Fruit fly (Drosophila melanogaster) whole organism, embryonic: Measurements from ENCODE around the gene Twdlalpha.

Experiments used
- Antp ChIP-seq: fragments of 200-800 bp; sonication (Bioruptor generic); optimal IDR thresholded peaks from 3 replicates; lab custom pipeline; 2016; ENCODE audit warnings: missing biosample characterization, missing genetic modification characterization
- CG11085 ChIP-seq: fragments of 200-800 bp; sonication (Bioruptor generic); IDR thresholded peaks from 2 replicates; pipeline ENCODE4 v1.3.6; 2022; ENCODE audit warnings: missing biosample characterization, missing genetic modification characterization
- CG12236 ChIP-seq: fragments of 200-800 bp; sonication (Bioruptor generic); optimal IDR thresholded peaks from 2 replicates; lab custom pipeline; 2016; ENCODE audit warnings: missing biosample characterization, missing genetic modification characterization
- CG14710 ChIP-seq: fragments of 200-800 bp; sonication (Bioruptor generic); optimal IDR thresholded peaks from 3 replicates; lab custom pipeline; 2019; ENCODE audit warnings: missing biosample characterization, mild to moderate bottlenecking, missing genetic modification characterization, moderate library complexity
- CG17385 ChIP-seq: fragments of 200-800 bp; sonication (Bioruptor generic); optimal IDR thresholded peaks from 3 replicates; lab custom pipeline; 2018; ENCODE audit warnings: missing biosample characterization, mild to moderate bottlenecking, missing genetic modification characterization
- CG17568 ChIP-seq: fragments of 200-800 bp; sonication (Bioruptor generic); optimal IDR thresholded peaks from 2 replicates; lab custom pipeline; 2018; ENCODE audit warnings: missing biosample characterization, mild to moderate bottlenecking, missing genetic modification characterization, moderate library complexity
- CG1792 ChIP-seq: fragments of 200-800 bp; sonication (Bioruptor generic); optimal IDR thresholded peaks from 2 replicates; lab custom pipeline; 2016; ENCODE audit warnings: missing biosample characterization, missing genetic modification characterization
- CG18011 ChIP-seq: fragments of 200-800 bp; sonication (Bioruptor generic); optimal IDR thresholded peaks from 2 replicates; lab custom pipeline; 2017; ENCODE audit warnings: missing biosample characterization, missing genetic modification characterization, mild to moderate bottlenecking, moderate library complexity, missing genotype
- CG2129 ChIP-seq: fragments of 200-800 bp; sonication (Bioruptor generic); IDR thresholded peaks from 2 replicates; pipeline ENCODE4 v1.3.6; 2022; ENCODE audit warnings: missing biosample characterization, missing genetic modification characterization; ENCODE audit not compliant: partially characterized antibody
- CG30403 ChIP-seq: fragments of 200-800 bp; sonication (Bioruptor generic); optimal IDR thresholded peaks from 3 replicates; lab custom pipeline; 2016; ENCODE audit warnings: missing biosample characterization, missing genetic modification characterization
- CG30431 ChIP-seq: fragments of 200-800 bp; sonication (Bioruptor generic); optimal IDR thresholded peaks from 2 replicates; lab custom pipeline; 2017; ENCODE audit warnings: missing biosample characterization, missing genetic modification characterization
- CG31388 ChIP-seq: fragments of 200-800 bp; sonication (Bioruptor generic); optimal IDR thresholded peaks from 2 replicates; lab custom pipeline; 2016; ENCODE audit warnings: missing biosample characterization, missing genetic modification characterization
- CG31441 ChIP-seq: fragments of 200-800 bp; sonication (Bioruptor generic); IDR thresholded peaks from 2 replicates; pipeline ENCODE4 v1.3.6; 2022; ENCODE audit warnings: missing biosample characterization, missing genetic modification characterization
- CG3163 ChIP-seq: fragments of 200-800 bp; sonication (Bioruptor generic); optimal IDR thresholded peaks from 3 replicates; lab custom pipeline; 2016; ENCODE audit warnings: missing biosample characterization, missing genetic modification characterization
- CG3281 ChIP-seq: fragments of 200-800 bp; sonication (Bioruptor generic); optimal IDR thresholded peaks from 3 replicates; lab custom pipeline; 2017; ENCODE audit warnings: missing biosample characterization, mild to moderate bottlenecking, missing genetic modification characterization
- CG3995 ChIP-seq: fragments of 200-800 bp; sonication (Bioruptor generic); optimal IDR thresholded peaks from 3 replicates; lab custom pipeline; 2016; ENCODE audit warnings: missing biosample characterization, missing genetic modification characterization
- CG42726 ChIP-seq: fragments of 200-800 bp; sonication (Bioruptor generic); IDR thresholded peaks from 2 replicates; pipeline ENCODE4 v1.3.6; 2022; ENCODE audit warnings: missing biosample characterization, missing genetic modification characterization; ENCODE audit not compliant: partially characterized antibody
- CG43689 ChIP-seq: fragments of 200-800 bp; sonication (Bioruptor generic); IDR thresholded peaks from 2 replicates; pipeline ENCODE4 v1.3.6; 2022; ENCODE audit warnings: missing biosample characterization, missing genetic modification characterization
- CG4617 ChIP-seq: fragments of 200-800 bp; sonication (Bioruptor generic); optimal IDR thresholded peaks from 3 replicates; lab custom pipeline; 2016; ENCODE audit warnings: missing biosample characterization, missing genetic modification characterization, borderline replicate concordance
- CG6791 ChIP-seq: fragments of 200-800 bp; sonication (Bioruptor generic); IDR thresholded peaks from 3 replicates; pipeline ENCODE4 v1.3.6; 2022; ENCODE audit warnings: missing biosample characterization, missing genetic modification characterization; ENCODE audit not compliant: partially characterized antibody
- CG7928 ChIP-seq: fragments of 200-800 bp; sonication (Bioruptor generic); optimal IDR thresholded peaks from 2 replicates; lab custom pipeline; 2017; ENCODE audit warnings: missing biosample characterization, mild to moderate bottlenecking, missing genetic modification characterization
- CrebB ChIP-seq: fragments of 200-800 bp; sonication (Bioruptor generic); optimal IDR thresholded peaks from 3 replicates; lab custom pipeline; 2018; ENCODE audit warnings: missing biosample characterization, mild to moderate bottlenecking, missing genetic modification characterization
- Dek ChIP-seq: fragments of 200-800 bp; sonication (Bioruptor generic); optimal IDR thresholded peaks from 3 replicates; lab custom pipeline; 2019; ENCODE audit warnings: missing biosample characterization, mild to moderate bottlenecking, missing genetic modification characterization, moderate library complexity
- Drgx ChIP-seq: fragments of 200-800 bp; sonication (Bioruptor generic); IDR thresholded peaks from 2 replicates; pipeline ENCODE4 v1.3.6; 2022; ENCODE audit warnings: missing biosample characterization, missing genetic modification characterization
- GATAe ChIP-seq: fragments of 200-800 bp; sonication (Bioruptor generic); conservative IDR thresholded peaks from 2 replicates; pipeline ENCODE4 v1.3.6; 2022; ENCODE audit warnings: missing biosample characterization, missing genetic modification characterization
- Hey ChIP-seq: fragments of 200-800 bp; sonication (Bioruptor generic); optimal IDR thresholded peaks from 3 replicates; lab custom pipeline; 2018; ENCODE audit warnings: missing biosample characterization, mild to moderate bottlenecking, missing genetic modification characterization
- Myb ChIP-seq: fragments of 200-800 bp; sonication (Bioruptor generic); optimal IDR thresholded peaks from 2 replicates; lab custom pipeline; 2016; ENCODE audit warnings: missing biosample characterization, missing genetic modification characterization
- Nf-YB ChIP-seq: fragments of 200-800 bp; sonication (Bioruptor generic); optimal IDR thresholded peaks from 3 replicates; lab custom pipeline; 2019; ENCODE audit warnings: missing biosample characterization, mild to moderate bottlenecking, missing genetic modification characterization, moderate library complexity
- Opbp ChIP-seq: fragments of 200-800 bp; sonication (Bioruptor generic); IDR thresholded peaks from 3 replicates; pipeline ENCODE4 v1.3.6; 2022; ENCODE audit warnings: missing biosample characterization, missing genetic modification characterization; ENCODE audit not compliant: partially characterized antibody
- Ptx1 ChIP-seq: fragments of 200-800 bp; sonication (Bioruptor generic); IDR thresholded peaks from 2 replicates; pipeline ENCODE4 v1.3.6; 2022; ENCODE audit warnings: missing biosample characterization, missing genetic modification characterization
- Six4 ChIP-seq: fragments of 200-800 bp; sonication (Bioruptor generic); optimal IDR thresholded peaks from 2 replicates; lab custom pipeline; 2016; ENCODE audit warnings: missing biosample characterization, missing genetic modification characterization
- Stat92E ChIP-seq, 3 experiments: fragments of >200 bp in 2 of 3; fragments of 200-800 bp in 1 of 3; sonication (Bioruptor generic) in 1 of 3; optimal IDR thresholded peaks; 2 replicates each; lab custom pipeline; 2017 to 2019; ENCODE audit warnings: missing biosample characterization in 3 of 3, missing genetic modification characterization in 3 of 3, mild to moderate bottlenecking in 1 of 3, moderate library complexity in 1 of 3
- Tbp ChIP-seq: fragments of >200 bp; optimal IDR thresholded peaks from 2 replicates; lab custom pipeline; 2018; ENCODE audit warnings: missing biosample characterization, missing genetic modification characterization
- Xbp1 ChIP-seq: fragments of 200-800 bp; sonication (Bioruptor generic); optimal IDR thresholded peaks from 3 replicates; lab custom pipeline; 2016; ENCODE audit warnings: missing biosample characterization, mild to moderate bottlenecking, missing genetic modification characterization
- ato ChIP-seq: fragments of 200-800 bp; sonication (Bioruptor generic); IDR thresholded peaks from 2 replicates; pipeline ENCODE4 v1.3.6; 2022; ENCODE audit warnings: missing biosample characterization, missing genetic modification characterization; ENCODE audit not compliant: partially characterized antibody
- crp ChIP-seq, 2 experiments: fragments of 200-800 bp; sonication (Bioruptor generic); optimal IDR thresholded peaks; 2 replicates in 1 of 2; 3 replicates in 1 of 2; lab custom pipeline; 2017; ENCODE audit warnings: missing biosample characterization in 2 of 2, missing genetic modification characterization in 2 of 2, mild to moderate bottlenecking in 1 of 2, moderate library complexity in 1 of 2
- dm ChIP-seq: fragments of 200-800 bp; sonication (Bioruptor generic); optimal IDR thresholded peaks from 3 replicates; lab custom pipeline; 2016; ENCODE audit warnings: missing biosample characterization, missing genetic modification characterization
- gce ChIP-seq: fragments of 200-800 bp; sonication (Bioruptor generic); IDR thresholded peaks from 3 replicates; pipeline ENCODE4 v1.3.6; 2022; ENCODE audit warnings: missing biosample characterization, missing genetic modification characterization
- gfzf ChIP-seq: fragments of 200-800 bp; sonication (Bioruptor generic); optimal IDR thresholded peaks from 2 replicates; lab custom pipeline; 2016; ENCODE audit warnings: missing biosample characterization, mild to moderate bottlenecking, missing genetic modification characterization, moderate library complexity
- ind ChIP-seq: fragments of 200-800 bp; sonication (Bioruptor generic); optimal IDR thresholded peaks from 3 replicates; lab custom pipeline; 2016; ENCODE audit warnings: missing biosample characterization, missing genetic modification characterization
- knrl ChIP-seq: fragments of 200-800 bp; sonication (Bioruptor generic); IDR thresholded peaks from 3 replicates; pipeline ENCODE4 v1.3.6; 2022; ENCODE audit warnings: missing biosample characterization, missing genetic modification characterization; ENCODE audit not compliant: partially characterized antibody
- luna ChIP-seq: fragments of 200-800 bp; sonication (Bioruptor generic); optimal IDR thresholded peaks from 2 replicates; lab custom pipeline; 2016; ENCODE audit warnings: missing biosample characterization, missing genetic modification characterization
- mld ChIP-seq: fragments of 200-800 bp; sonication (Bioruptor generic); IDR thresholded peaks from 3 replicates; pipeline ENCODE4 v1.3.6; 2022; ENCODE audit warnings: missing biosample characterization, missing genetic modification characterization; ENCODE audit not compliant: partially characterized antibody
- pho ChIP-seq: fragments of 200-800 bp; sonication (Bioruptor generic); optimal IDR thresholded peaks from 2 replicates; lab custom pipeline; 2016; ENCODE audit warnings: missing biosample characterization, missing genetic modification characterization
- psq ChIP-seq: fragments of 200-800 bp; sonication (Bioruptor generic); optimal IDR thresholded peaks from 2 replicates; lab custom pipeline; 2017; ENCODE audit warnings: missing biosample characterization, missing genetic modification characterization
- slbo ChIP-seq: fragments of 200-800 bp; sonication (Bioruptor generic); IDR thresholded peaks from 2 replicates; pipeline ENCODE4 v1.3.6; 2022; ENCODE audit warnings: missing biosample characterization, missing genetic modification characterization
- usp ChIP-seq: fragments of >200 bp; optimal IDR thresholded peaks from 2 replicates; lab custom pipeline; 2017; ENCODE audit warnings: missing biosample characterization, missing genetic modification characterization
- zfh2 ChIP-seq: fragments of 200-800 bp; sonication (Bioruptor generic); optimal IDR thresholded peaks from 2 replicates; lab custom pipeline; 2016; ENCODE audit warnings: missing biosample characterization, missing genetic modification characterization

The Twdlalpha gene

dm6 chrX:16723203-16724173 is 19.2 kb upstream of the Twdlalpha start (continued):
- TF ChIP-seq CG4617 (GFP tag; lab: Kevin White, UChicago) (no peak), CG3281 (GFP tag; lab: Kevin White, UChicago) (peak; percentile 52), CG12236 (peak; percentile 27), CG30403 (GFP tag; lab: Kevin White, UChicago) (peak; percentile 83), CG30431 (GFP tag; lab: Kevin White, UChicago) (peak; percentile 43), crp (GFP tag; optimal IDR thresholded peaks at IDR 0.05; lab: Kevin White, UChicago) (peak in 1 of 2 experiments; percentile 63), Myb (GFP tag; lab: Kevin White, UChicago) (peak; percentile 23), Xbp1 (GFP tag; lab: Kevin White, UChicago) (peak; percentile 73), pho (peak; percentile 58), mld (no peak), knrl (GFP tag; lab: Robert Waterston, UW) (no peak), CrebB (tag; lab: Kevin White, UChicago) (peak; percentile 43), luna (GFP tag; lab: Kevin White, UChicago) (no peak), CG17568 (GFP tag; lab: Kevin White, UChicago) (peak; percentile 72), usp (no peak), Dek (peak; percentile 76), CG31441 (peak; percentile 83), psq (no peak), CG31388 (no peak), CG2129 (GFP tag; lab: Robert Waterston, UW) (no peak), CG17385 (GFP tag; lab: Kevin White, UChicago) (peak; percentile 79), CG18011 (peak; percentile 48), CG14710 (tag; lab: Kevin White, UChicago) (peak; percentile 31), CG42726 (GFP tag; lab: Robert Waterston, UW) (no peak), dm (GFP tag; lab: Kevin White, UChicago) (no peak), ind (GFP tag; lab: Kevin White, UChicago) (peak; percentile 34), ato (no peak), Antp (GFP tag; lab: Kevin White, UChicago) (peak; percentile 4), Nf-YB (GFP tag; lab: Kevin White, UChicago) (peak; percentile 66), CG1792 (GFP tag; lab: Kevin White, UChicago) (no peak), Opbp (GFP tag; lab: Robert Waterston, UW) (no peak), zfh2 (GFP tag; lab: Kevin White, UChicago) (peak; percentile 19), gce (GFP tag; lab: Robert Waterston, UW) (no peak), CG7928 (no peak), Hey (tag; lab: Kevin White, UChicago) (no peak), CG3995 (GFP tag; lab: Kevin White, UChicago) (no peak), Stat92E (GFP tag; optimal IDR thresholded peaks at IDR 0.05; lab: Kevin White, UChicago) (no peak), Six4 (GFP tag; lab: Kevin White, UChicago) (peak; percentile 8), CG3163 (GFP tag; lab: Kevin White, UChicago) (no peak), slbo (GFP tag; lab: Robert Waterston, UW) (peak; percentile 73), Tbp (no peak), CG11085 (GFP tag; lab: Robert Waterston, UW) (0 out of 2 replicates have a peak, but pooled peaks have one; percentile 32), gfzf (GFP tag; lab: Kevin White, UChicago) (no peak), Drgx (GFP tag; lab: Robert Waterston, UW) (peak; percentile 61; the same call in 1 of the 2 replicates), CG43689 (GFP tag; lab: Robert Waterston, UW) (peak; percentile 19; the same call in 1 of the 2 replicates), Ptx1 (GFP tag; lab: Robert Waterston, UW) (peak; percentile 71), GATAe (no peak), CG6791 (GFP tag; lab: Robert Waterston, UW) (no peak)
